Worm (Caenorhabditis elegans) whole organism, L4/young adult: ENCODE data around the gene Y53G8AL.4.

Experiments
- W03F9.2 ChIP-seq: fragments of 150-350 bp; optimal IDR thresholded peaks from 2 replicates; lab custom pipeline; 2014; ENCODE audit warnings: missing biosample characterization, missing genetic modification characterization
- him-1 ChIP-seq: sonication (generic microtip); optimal IDR thresholded peaks from 2 replicates; lab custom pipeline; 2016; ENCODE audit warnings: missing genotype, missing genetic modification reagents, missing genetic modification characterization, missing compliant biosample characterization

- peak; percentile 49 for TF ChIP-seq W03F9.2 (tag; lab: Kevin White, UChicago)
- no peak for TF ChIP-seq him-1 (tag; lab: Kevin White, UChicago)
Observed at ce11 chrIII:3279304-3279703, 28.9 kb upstream of the Y53G8AL.4 start.
